Worm (Caenorhabditis elegans) whole organism, L4 larva: Measurements from ENCODE around the gene cht-4.

ENCODE experiments used
- F37D6.2 ChIP-seq: sonication (generic microtip); optimal IDR thresholded peaks from 2 replicates; lab custom pipeline; 2016; ENCODE audit warnings: mild to moderate bottlenecking, missing genetic modification characterization, missing compliant biosample characterization
- F44E2.7 ChIP-seq: fragments of 200-800 bp; sonication (Bioruptor generic); IDR thresholded peaks from 2 replicates; pipeline ENCODE4 v2.1.2; 2022; ENCODE audit warnings: missing genetic modification characterization, missing compliant biosample characterization
- R02D3.7 ChIP-seq: fragments of 150-350 bp; sonication (generic microtip); optimal IDR thresholded peaks from 3 replicates; lab custom pipeline; 2014; ENCODE audit warnings: missing biosample characterization, missing genetic modification characterization
- T26A8.4 ChIP-seq: fragments of 200-800 bp; sonication (Bioruptor generic); IDR thresholded peaks from 2 replicates; pipeline ENCODE4 v1.3.6; 2022; ENCODE audit warnings: missing genetic modification characterization, missing compliant biosample characterization
- Y5F2A.4 ChIP-seq: fragments of 200-800 bp; sonication (Bioruptor generic); optimal IDR thresholded peaks from 2 replicates; lab custom pipeline; 2018; ENCODE audit warnings: mild to moderate bottlenecking, missing genetic modification characterization, missing compliant biosample characterization
- ZK337.2 ChIP-seq: fragments of 200-800 bp; sonication (Bioruptor generic); IDR thresholded peaks from 2 replicates; pipeline ENCODE4 v1.3.6; 2022; ENCODE audit warnings: missing genetic modification reagents, missing genetic modification characterization, missing compliant biosample characterization
- arid-1 ChIP-seq: fragments of 200-800 bp; sonication (Bioruptor generic); conservative IDR thresholded peaks from 2 replicates; pipeline ENCODE4 v1.3.6; 2022; ENCODE audit warnings: missing genetic modification reagents, missing genetic modification characterization, missing compliant biosample characterization
- attf-4 ChIP-seq: sonication (generic microtip); optimal IDR thresholded peaks from 3 replicates; lab custom pipeline; 2017; ENCODE audit warnings: missing biosample characterization, missing genetic modification characterization
- ceh-20 ChIP-seq: fragments of 200-800 bp; sonication (Bioruptor generic); IDR thresholded peaks from 2 replicates; pipeline ENCODE4 v1.3.6; 2022; ENCODE audit warnings: missing genetic modification reagents, missing genetic modification characterization, missing compliant biosample characterization
- ceh-62 ChIP-seq: sonication (generic microtip); optimal IDR thresholded peaks from 2 replicates; lab custom pipeline; 2017; ENCODE audit warnings: missing biosample characterization, missing genetic modification characterization
- ceh-82 ChIP-seq: sonication (generic microtip); optimal IDR thresholded peaks from 2 replicates; lab custom pipeline; 2017; ENCODE audit warnings: missing biosample characterization, missing genetic modification characterization
- ctbp-1 ChIP-seq: fragments of 200-800 bp; sonication (Bioruptor generic); IDR thresholded peaks from 2 replicates; pipeline ENCODE4 v1.3.6; 2022; ENCODE audit warnings: missing genetic modification reagents, missing genetic modification characterization, missing compliant biosample characterization
- daf-19 ChIP-seq: fragments of 200-800 bp; sonication (Bioruptor generic); conservative IDR thresholded peaks from 2 replicates; pipeline ENCODE4 v1.3.6; 2022; ENCODE audit warnings: missing genetic modification characterization, missing compliant biosample characterization
- daf-8 ChIP-seq: fragments of 200-800 bp; sonication (Bioruptor generic); IDR thresholded peaks from 2 replicates; pipeline ENCODE4 v1.3.6; 2022; ENCODE audit warnings: missing genetic modification characterization, missing compliant biosample characterization
- dpl-1 ChIP-seq: fragments of 150-350 bp; optimal IDR thresholded peaks from 2 replicates; lab custom pipeline; 2014; ENCODE audit warnings: missing biosample characterization, missing genetic modification reagents, missing genetic modification characterization
- dve-1 ChIP-seq: sonication (generic microtip); optimal IDR thresholded peaks from 2 replicates; lab custom pipeline; 2017; ENCODE audit warnings: antibody characterized with exemption, mild to moderate bottlenecking, missing genetic modification characterization, missing compliant biosample characterization; ENCODE audit not compliant: insufficient read depth
- egl-27 ChIP-seq: sonication (generic microtip); optimal IDR thresholded peaks from 3 replicates; lab custom pipeline; 2017; ENCODE audit warnings: missing biosample characterization, missing genetic modification reagents, missing genetic modification characterization
- fos-1 ChIP-seq: fragments of 150-350 bp; optimal IDR thresholded peaks from 2 replicates; lab custom pipeline; 2014; ENCODE audit warnings: missing biosample characterization, missing genetic modification characterization
- hmg-1.1 ChIP-seq: fragments of 200-800 bp; sonication (Bioruptor generic); IDR thresholded peaks from 2 replicates; pipeline ENCODE4 v1.3.6; 2022; ENCODE audit warnings: missing genetic modification reagents, missing genetic modification characterization, missing compliant biosample characterization
- lim-7 ChIP-seq: fragments of 200-800 bp; sonication (Bioruptor generic); IDR thresholded peaks from 2 replicates; pipeline ENCODE4 v1.3.6; 2022; ENCODE audit warnings: missing genetic modification characterization, missing compliant biosample characterization
- lin-29 ChIP-seq: fragments of 200-800 bp; sonication (Bioruptor generic); IDR thresholded peaks from 2 replicates; pipeline ENCODE4 v1.3.6; 2022; ENCODE audit warnings: missing genetic modification reagents, missing genetic modification characterization, missing compliant biosample characterization
- mdl-1 ChIP-seq, 2 experiments: fragments of 150-350 bp in 1 of 2; sonication (generic microtip) in 1 of 2; optimal IDR thresholded peaks; 2 replicates each; lab custom pipeline; 2014 to 2017; ENCODE audit warnings: missing biosample characterization in 2 of 2, missing genetic modification characterization in 2 of 2
- mdt-29 ChIP-seq: fragments of 200-800 bp; sonication (Bioruptor generic); IDR thresholded peaks from 2 replicates; pipeline ENCODE4 v1.3.6; 2022; ENCODE audit warnings: missing genetic modification reagents, missing genetic modification characterization, missing compliant biosample characterization
- mes-2 ChIP-seq: sonication (generic microtip); optimal IDR thresholded peaks from 2 replicates; lab custom pipeline; 2016; ENCODE audit warnings: missing genotype, mild to moderate bottlenecking, missing genetic modification characterization, missing compliant biosample characterization; ENCODE audit not compliant: poor library complexity, severe bottlenecking
- mxl-3 ChIP-seq: fragments of 200-800 bp; sonication (Bioruptor generic); optimal IDR thresholded peaks from 2 replicates; lab custom pipeline; 2018; ENCODE audit warnings: mild to moderate bottlenecking, missing genetic modification characterization, missing compliant biosample characterization
- nhr-237 ChIP-seq: sonication (generic microtip); optimal IDR thresholded peaks from 2 replicates; lab custom pipeline; 2017; ENCODE audit warnings: missing biosample characterization, missing genetic modification characterization
- nhr-25 ChIP-seq: sonication (generic microtip); optimal IDR thresholded peaks from 2 replicates; lab custom pipeline; 2017; ENCODE audit warnings: missing genetic modification characterization, mild to moderate bottlenecking, missing compliant biosample characterization, antibody characterized with exemption, moderate library complexity, borderline replicate concordance; ENCODE audit not compliant: insufficient read depth
- nhr-28 ChIP-seq: fragments of 150-350 bp; optimal IDR thresholded peaks from 2 replicates; lab custom pipeline; 2014; ENCODE audit warnings: missing biosample characterization, missing genetic modification characterization
- nhr-77 ChIP-seq: fragments of 150-350 bp; optimal IDR thresholded peaks from 2 replicates; lab custom pipeline; 2014; ENCODE audit warnings: missing biosample characterization, missing genetic modification characterization
- php-3 ChIP-seq: fragments of 200-800 bp; sonication (Bioruptor generic); IDR thresholded peaks from 2 replicates; pipeline ENCODE4 v1.3.6; 2022; ENCODE audit warnings: missing genetic modification reagents, missing genetic modification characterization, missing compliant biosample characterization
- saeg-2 ChIP-seq: fragments of 200-800 bp; sonication (Bioruptor generic); IDR thresholded peaks from 2 replicates; pipeline ENCODE4 v1.3.6; 2022; ENCODE audit warnings: missing genetic modification reagents, missing genetic modification characterization, missing compliant biosample characterization
- set-16 ChIP-seq: fragments of 200-800 bp; sonication (Bioruptor generic); IDR thresholded peaks from 2 replicates; pipeline ENCODE4 v1.3.6; 2022; ENCODE audit warnings: missing genetic modification reagents, missing genetic modification characterization, missing compliant biosample characterization
- skn-1 ChIP-seq: fragments of 150-350 bp; optimal IDR thresholded peaks from 2 replicates; lab custom pipeline; 2014; ENCODE audit warnings: missing biosample characterization, missing genetic modification characterization
- snpc-4 ChIP-seq: fragments of 150-350 bp; optimal IDR thresholded peaks from 2 replicates; lab custom pipeline; 2014; ENCODE audit warnings: missing biosample characterization, missing genetic modification characterization
- tag-97 ChIP-seq: fragments of 200-800 bp; sonication (Bioruptor generic); IDR thresholded peaks from 2 replicates; pipeline ENCODE4 v1.3.6; 2022; ENCODE audit warnings: missing genetic modification characterization, missing compliant biosample characterization
- tra-1 ChIP-seq: fragments of 200-800 bp; sonication (Bioruptor generic); IDR thresholded peaks from 2 replicates; pipeline ENCODE4 v1.3.6; 2022; ENCODE audit warnings: missing genetic modification reagents, missing genetic modification characterization, missing compliant biosample characterization
- unc-130 ChIP-seq: sonication (generic microtip); optimal IDR thresholded peaks from 2 replicates; lab custom pipeline; 2016; ENCODE audit warnings: missing genetic modification reagents, missing genetic modification characterization, missing compliant biosample characterization
- unc-39 ChIP-seq: sonication (generic microtip); optimal IDR thresholded peaks from 2 replicates; lab custom pipeline; 2017; ENCODE audit warnings: missing biosample characterization, missing genetic modification characterization
- unc-62 ChIP-seq, 3 experiments: fragments of 150-350 bp in 1 of 3; sonication (generic microtip); optimal IDR thresholded peaks in 2 of 3; peaks in 1 of 3; 1 replicate in 1 of 3; 2 replicates in 2 of 3; lab custom pipeline; 2014 to 2017; ENCODE audit warnings: missing biosample characterization in 3 of 3, missing genetic modification characterization in 3 of 3, missing genetic modification reagents in 3 of 3, missing genotype in 1 of 3
- vab-7 ChIP-seq: fragments of 200-800 bp; sonication (Bioruptor generic); IDR thresholded peaks from 2 replicates; pipeline ENCODE4 v1.3.6; 2022; ENCODE audit warnings: missing genetic modification reagents, missing genetic modification characterization, missing compliant biosample characterization
- zip-2 ChIP-seq: fragments of 150-350 bp; optimal IDR thresholded peaks from 2 replicates; lab custom pipeline; 2014; ENCODE audit warnings: missing biosample characterization, missing genetic modification characterization
- ztf-7 ChIP-seq: fragments of 150-350 bp; optimal IDR thresholded peaks from 2 replicates; lab custom pipeline; 2014; ENCODE audit warnings: missing biosample characterization, missing genetic modification characterization

Gene cht-4

DNA sequence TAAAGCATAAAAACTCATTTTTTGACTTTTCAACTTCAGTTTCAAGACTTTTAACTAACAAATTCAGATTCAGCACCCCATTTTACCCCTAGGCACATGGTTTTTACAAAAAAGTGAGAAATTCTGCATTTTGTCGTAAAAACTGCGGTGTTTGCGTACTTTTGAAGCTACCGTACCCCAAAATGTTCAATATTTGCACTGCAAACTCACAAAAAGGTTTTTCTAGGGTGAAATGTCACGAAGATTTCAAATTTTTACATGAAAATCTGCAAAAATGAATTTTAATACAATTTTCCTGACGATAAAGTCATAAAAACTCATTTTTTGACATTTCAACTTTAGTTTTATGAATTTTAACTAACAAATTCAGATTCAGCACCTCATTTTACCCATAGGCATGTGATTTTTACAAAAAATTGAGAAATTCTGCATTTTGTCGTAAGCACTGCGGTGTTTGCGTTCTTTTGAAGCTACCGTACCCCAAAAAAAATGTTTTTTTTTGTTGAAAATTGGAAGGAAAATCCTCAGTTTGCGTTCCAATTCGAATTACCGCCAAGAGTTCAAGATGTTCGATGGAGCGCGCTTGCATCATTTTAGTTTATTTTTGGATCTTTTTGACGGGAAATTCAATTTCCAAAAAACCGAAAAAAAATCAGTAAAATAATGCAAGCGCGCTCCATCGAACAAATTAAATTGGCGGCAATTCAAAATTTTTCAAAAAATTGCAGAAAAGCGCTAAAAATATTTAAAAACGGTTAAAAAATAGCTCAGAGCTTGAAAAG is 40.8 kb downstream of the cht-4 start (continued):
- TF ChIP-seq unc-39 (tag; lab: Kevin White, UChicago), result no peak
- 0 out of 2 replicates have a peak, but pooled peaks have one; percentile 19 for TF ChIP-seq daf-8 (GFP tag; lab: Robert Waterston, UW)
- TF ChIP-seq php-3 (GFP tag; lab: Robert Waterston, UW), result peak; percentile 57; the same call in 1 of the 2 replicates
- no peak for TF ChIP-seq F44E2.7 (GFP tag; lab: Robert Waterston, UW)
- peak; percentile 18 for TF ChIP-seq dve-1 (tag; lab: Kevin White, UChicago)
- no peak for TF ChIP-seq zip-2 (tag; lab: Kevin White, UChicago)
- TF ChIP-seq nhr-25, result no peak
- TF ChIP-seq R02D3.7 (tag; lab: Kevin White, UChicago), result no peak
- no peak for TF ChIP-seq ceh-62 (tag; lab: Kevin White, UChicago)
- no peak for TF ChIP-seq daf-19 (GFP tag; lab: Robert Waterston, UW)
- TF ChIP-seq nhr-77 (tag; lab: Kevin White, UChicago), result no peak
- peak; percentile 54 for TF ChIP-seq mes-2 (tag; lab: Kevin White, UChicago)
- TF ChIP-seq vab-7 (GFP tag; lab: Robert Waterston, UW), result peak; percentile 52; the same call in 1 of the 2 replicates
- TF ChIP-seq ceh-82 (tag; lab: Kevin White, UChicago), result no peak
- no peak for TF ChIP-seq lin-29 (GFP tag; lab: Robert Waterston, UW)
- TF ChIP-seq hmg-1.1 (GFP tag; lab: Robert Waterston, UW), result no peak
- no peak for TF ChIP-seq fos-1
- TF ChIP-seq ceh-20, result peak; percentile 13; the same call in 1 of the 2 replicates
- TF ChIP-seq attf-4, result no peak
- TF ChIP-seq skn-1 (tag; lab: Kevin White, UChicago), result no peak
- TF ChIP-seq ctbp-1, result 0 out of 2 replicates have a peak, but pooled peaks have one; percentile 66
- TF ChIP-seq ZK337.2 (GFP tag; lab: Robert Waterston, UW), result no peak
- TF ChIP-seq mdt-29 (GFP tag; lab: Robert Waterston, UW), result no peak
- TF ChIP-seq tra-1 (GFP tag; lab: Robert Waterston, UW), result no peak
- TF ChIP-seq egl-27 (tag; lab: Kevin White, UChicago), result no peak
- no peak for TF ChIP-seq mxl-3 (GFP tag; lab: Kevin White, UChicago)
- TF ChIP-seq F37D6.2 (tag; lab: Kevin White, UChicago), result no peak
- TF ChIP-seq nhr-28 (tag; lab: Kevin White, UChicago), result no peak

DNA sequence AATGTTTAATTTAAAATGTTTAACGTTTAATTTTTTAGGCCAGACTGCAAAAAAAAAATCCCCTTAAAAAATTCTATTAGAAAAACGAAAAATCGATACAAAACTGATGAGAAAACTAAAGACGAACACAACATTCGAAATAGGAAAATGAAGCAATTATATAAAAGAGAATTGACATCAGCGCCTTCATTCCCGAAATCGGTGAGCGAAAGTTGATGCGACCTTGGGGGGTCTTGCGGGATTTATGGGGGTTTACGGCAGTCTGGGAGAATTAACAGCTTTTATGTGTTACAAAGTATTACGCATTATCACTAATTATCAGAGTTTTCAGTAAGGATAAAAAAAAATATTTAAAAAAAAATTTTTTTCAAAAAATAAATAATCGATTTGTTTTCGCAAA is 42.9 kb downstream of the cht-4 start:
- TF ChIP-seq dpl-1 (GFP tag; lab: Kevin White, UChicago) (no peak), unc-62 (GFP tag; optimal IDR thresholded peaks at IDR 0.05 in 1 of 2; lab: Kevin White, UChicago) (no peak), unc-62 (tag; optimal IDR thresholded peaks at IDR 0.05; lab: Kevin White, UChicago) (no peak), lim-7 (GFP tag; lab: Robert Waterston, UW) (no peak), unc-130 (no peak), ZK337.2 (GFP tag; lab: Robert Waterston, UW) (no peak), hmg-1.1 (GFP tag; lab: Robert Waterston, UW) (no peak), ceh-20 (no peak), nhr-237 (tag; lab: Kevin White, UChicago) (no peak), tag-97 (GFP tag; lab: Robert Waterston, UW) (no peak), snpc-4 (tag; lab: Kevin White, UChicago) (no peak), T26A8.4 (GFP tag; lab: Robert Waterston, UW) (no peak), saeg-2 (GFP tag; lab: Robert Waterston, UW) (no peak), mdl-1 (tag; optimal IDR thresholded peaks at IDR 0.05; lab: Kevin White, UChicago) (no peak), ztf-7 (tag; lab: Kevin White, UChicago) (no peak), arid-1 (GFP tag; lab: Robert Waterston, UW) (no peak), set-16 (GFP tag; lab: Robert Waterston, UW) (no peak), Y5F2A.4 (no peak)
